Fruit fly (Drosophila melanogaster): ENCODE results near the gene Sugb.

Sugb gene

DNA sequence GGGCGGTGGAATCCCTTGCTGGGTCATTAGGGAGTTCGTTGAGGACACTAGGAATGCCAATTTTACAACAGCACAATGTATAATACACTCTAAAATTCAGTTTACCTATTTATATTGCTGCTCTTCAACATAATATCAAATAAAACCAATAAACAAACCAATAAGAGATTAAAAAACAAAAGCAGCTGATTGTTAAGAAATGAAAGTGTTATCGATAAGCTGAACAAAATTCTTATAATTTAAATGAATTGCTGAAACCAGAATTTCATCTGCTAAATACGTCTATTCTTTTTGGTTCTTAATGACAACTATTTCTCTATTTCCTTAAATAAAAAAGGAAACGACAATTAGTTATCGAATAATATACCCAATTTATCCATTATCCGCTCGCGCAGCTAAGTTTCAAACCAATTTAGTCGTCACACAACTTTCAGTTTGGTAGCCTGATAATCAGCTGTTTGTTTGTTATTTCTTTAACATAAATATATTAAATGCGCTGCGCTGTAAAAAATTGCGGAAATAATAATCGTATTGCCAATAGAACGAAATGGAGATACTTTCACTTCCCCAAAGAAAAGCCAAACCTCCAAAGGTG is 7.5 kb downstream of the Sugb start, which contains the start of the genes Pldn and CG14135 (continued):
- TF ChIP-seq CG17328 (GFP tag; IDR thresholded peaks at IDR 0.05): no peak
- no peak for TF ChIP-seq CG7745 (tag; optimal IDR thresholded peaks at IDR 0.05)
- no peak for TF ChIP-seq CG31365 (tag; optimal IDR thresholded peaks at IDR 0.05)
- no peak for TF ChIP-seq Drgx (GFP tag; IDR thresholded peaks at IDR 0.05)
- no peak for TF ChIP-seq CG6272 (GFP tag; IDR thresholded peaks at IDR 0.05)
- TF ChIP-seq CG14050 (GFP tag; IDR thresholded peaks at IDR 0.05): no peak
- no peak for TF ChIP-seq CG33557 (GFP tag; optimal IDR thresholded peaks at IDR 0.05)
- TF ChIP-seq repo (GFP tag; optimal IDR thresholded peaks at IDR 0.05): no peak
- no peak for TF ChIP-seq Dfd (GFP tag; optimal IDR thresholded peaks at IDR 0.05)
- no peak for TF ChIP-seq D (optimal IDR thresholded peaks at IDR 0.05)
- no peak for TF ChIP-seq D (GFP tag; optimal IDR thresholded peaks at IDR 0.05)
- peak; percentile 1; the same call in 1 of the 3 replicates for TF ChIP-seq CG34422 (GFP tag; IDR thresholded peaks at IDR 0.05)
- no peak for TF ChIP-seq CG17912 (GFP tag; optimal IDR thresholded peaks at IDR 0.05)
- TF ChIP-seq CG6813 (GFP tag; optimal IDR thresholded peaks at IDR 0.05): no peak
- no peak for TF ChIP-seq CG16815 (GFP tag; optimal IDR thresholded peaks at IDR 0.05)
- no peak for TF ChIP-seq btn (GFP tag; optimal IDR thresholded peaks at IDR 0.05)
- no peak for TF ChIP-seq al (GFP tag; IDR thresholded peaks at IDR 0.05)
- TF ChIP-seq Dp (GFP tag; optimal IDR thresholded peaks at IDR 0.05): peak; percentile 26
- peak; percentile 42 for TF ChIP-seq CG12659 (GFP tag; optimal IDR thresholded peaks at IDR 0.05)
- no peak for TF ChIP-seq Hand (GFP tag; optimal IDR thresholded peaks at IDR 0.05)
- no peak for TF ChIP-seq CG10543 (GFP tag; optimal IDR thresholded peaks at IDR 0.05)
- no peak for TF ChIP-seq Dip2 (GFP tag; IDR thresholded peaks at IDR 0.05)
- TF ChIP-seq HLH4C (GFP tag; IDR thresholded peaks at IDR 0.05; ENCODE audit: partially characterized antibody): peak; percentile 53; the same call in 2 of the 3 replicates
- no peak for TF ChIP-seq Eip74EF (GFP tag; optimal IDR thresholded peaks at IDR 0.05)
- no peak for TF ChIP-seq CG15479 (GFP tag; optimal IDR thresholded peaks at IDR 0.05)
- TF ChIP-seq zf30C (GFP tag; optimal IDR thresholded peaks at IDR 0.05): no peak
- TF ChIP-seq crol (GFP tag; IDR thresholded peaks at IDR 0.05): no peak
- TF ChIP-seq crc (GFP tag; optimal IDR thresholded peaks at IDR 0.05): no peak
- TF ChIP-seq fd96Cb (tag; optimal IDR thresholded peaks at IDR 0.05): no peak
- TF ChIP-seq kni (GFP tag; optimal IDR thresholded peaks at IDR 0.05): no peak
- no peak for TF ChIP-seq GATAe (GFP tag; conservative IDR thresholded peaks at IDR 0.05)
- TF ChIP-seq cas (GFP tag; IDR thresholded peaks at IDR 0.05): no peak
- no peak for TF ChIP-seq esg (GFP tag; conservative IDR thresholded peaks at IDR 0.05)
- no peak for TF ChIP-seq emc (GFP tag; optimal IDR thresholded peaks at IDR 0.05)
- peak; percentile 24 for TF ChIP-seq CG30020 (tag; optimal IDR thresholded peaks at IDR 0.05)
- TF ChIP-seq NFAT (GFP tag; IDR thresholded peaks at IDR 0.05): no peak
- TF ChIP-seq Taf1 (GFP tag; IDR thresholded peaks at IDR 0.05): no peak
- TF ChIP-seq CG7357 (GFP tag; IDR thresholded peaks at IDR 0.05): no peak
- no peak for TF ChIP-seq Gsc (GFP tag; IDR thresholded peaks at IDR 0.05)
- TF ChIP-seq MTF-1 (GFP tag; optimal IDR thresholded peaks at IDR 0.05; ENCODE audit: borderline replicate concordance): no peak
- no peak for TF ChIP-seq inv (GFP tag; IDR thresholded peaks at IDR 0.05; ENCODE audit: partially characterized antibody)
- no peak for TF ChIP-seq ewg (GFP tag; optimal IDR thresholded peaks at IDR 0.05)
- TF ChIP-seq CG17568 (GFP tag; optimal IDR thresholded peaks at IDR 0.05): no peak
- TF ChIP-seq trh (GFP tag; optimal IDR thresholded peaks at IDR 0.05): no peak
- no peak for TF ChIP-seq toy (GFP tag; IDR thresholded peaks at IDR 0.05)
- TF ChIP-seq CG12299 (tag; optimal IDR thresholded peaks at IDR 0.05): no peak
- no peak for TF ChIP-seq tin (GFP tag; optimal IDR thresholded peaks at IDR 0.05)
- TF ChIP-seq Dad (GFP tag; optimal IDR thresholded peaks at IDR 0.05): no peak
- no peak for TF ChIP-seq CG4707 (GFP tag; optimal IDR thresholded peaks at IDR 0.05)
- TF ChIP-seq sug (tag; optimal IDR thresholded peaks at IDR 0.05): peak; percentile 32
- TF ChIP-seq CG11093 (GFP tag; IDR thresholded peaks at IDR 0.05): no peak

Measured in whole organism, embryonic.